Fruit fly (Drosophila melanogaster): Measurements from ENCODE around the gene CG5114.

CG5114 gene

dm6 chr3L:15006825-15007224 lies 24.2 kb downstream of the CG5114 start (continued):
- TF ChIP-seq Hr4 (GFP tag; optimal IDR thresholded peaks at IDR 0.05) (peak; percentile 91), CG16779 (tag; optimal IDR thresholded peaks at IDR 0.05) (peak; percentile 55), achi (GFP tag; optimal IDR thresholded peaks at IDR 0.05) (peak; percentile 83), CG9139 (GFP tag; optimal IDR thresholded peaks at IDR 0.05) (peak; percentile 12), Hr39 (GFP tag; optimal IDR thresholded peaks at IDR 0.05) (peak; percentile 62), Hr38 (GFP tag; optimal IDR thresholded peaks at IDR 0.05) (no peak), CG6792 (GFP tag; optimal IDR thresholded peaks at IDR 0.05) (peak; percentile 88), Eip93F (GFP tag; optimal IDR thresholded peaks at IDR 0.05) (no peak), CG11762 (GFP tag; optimal IDR thresholded peaks at IDR 0.05; ENCODE audit: insufficient read depth) (peak; percentile 77), svp (GFP tag) (peak; percentile 83), dsx (GFP tag; optimal IDR thresholded peaks at IDR 0.05; ENCODE audit: poor library complexity, severe bottlenecking) (peak; percentile 76), Eip78C (GFP tag) (peak; percentile 97), CG6808 (GFP tag; optimal IDR thresholded peaks at IDR 0.05) (peak; percentile 59), net (GFP tag; optimal IDR thresholded peaks at IDR 0.05) (peak; percentile 88), CG8119 (GFP tag; IDR thresholded peaks at IDR 0.05) (peak; percentile 95), CG10669 (GFP tag; optimal IDR thresholded peaks at IDR 0.05) (peak; percentile 74), cyc (GFP tag; optimal IDR thresholded peaks at IDR 0.05) (peak; percentile 45), CG4318 (GFP tag; optimal IDR thresholded peaks at IDR 0.05) (peak; percentile 63), Eip75B (GFP tag; optimal IDR thresholded peaks at IDR 0.05) (peak; percentile 88)

- TF ChIP-seq CG11762 (GFP tag; optimal IDR thresholded peaks at IDR 0.05; ENCODE audit: insufficient read depth) (no peak), net (GFP tag; optimal IDR thresholded peaks at IDR 0.05) (peak; percentile 6), CG11902 (GFP tag; optimal IDR thresholded peaks at IDR 0.05) (no peak), Ets21C (GFP tag; optimal IDR thresholded peaks at IDR 0.05) (peak; percentile 16), CG6808 (GFP tag; optimal IDR thresholded peaks at IDR 0.05) (peak; percentile 15), Lpt (GFP tag; optimal IDR thresholded peaks at IDR 0.05) (peak; percentile 20), CG6276 (GFP tag; optimal IDR thresholded peaks at IDR 0.05) (no peak), CG11294 (GFP tag; IDR thresholded peaks at IDR 0.05) (no peak), CG9139 (GFP tag; optimal IDR thresholded peaks at IDR 0.05) (no peak), cyc (GFP tag; optimal IDR thresholded peaks at IDR 0.05) (no peak), CG10669 (GFP tag; optimal IDR thresholded peaks at IDR 0.05) (peak; percentile 16), achi (GFP tag; optimal IDR thresholded peaks at IDR 0.05) (peak; percentile 54), vri (GFP tag; optimal IDR thresholded peaks at IDR 0.05) (no peak), fkh (GFP tag; optimal IDR thresholded peaks at IDR 0.05) (no peak), esn (GFP tag; optimal IDR thresholded peaks at IDR 0.05) (peak; percentile 28), CG34406 (GFP tag; optimal IDR thresholded peaks at IDR 0.05) (peak; percentile 22), CG7368 (GFP tag; optimal IDR thresholded peaks at IDR 0.05) (no peak), CG15336 (GFP tag; IDR thresholded peaks at IDR 0.05) (peak; percentile 55), CG10631 (GFP tag; optimal IDR thresholded peaks at IDR 0.05) (peak; percentile 15), fd85E (GFP tag; optimal IDR thresholded peaks at IDR 0.05) (no peak), Ets96B (tag; optimal IDR thresholded peaks at IDR 0.05) (peak; percentile 45), Sox15 (GFP tag; optimal IDR thresholded peaks at IDR 0.05) (no peak), CG6792 (GFP tag; optimal IDR thresholded peaks at IDR 0.05) (peak; percentile 8), topi (GFP tag; optimal IDR thresholded peaks at IDR 0.05) (no peak), fd59A (GFP tag; optimal IDR thresholded peaks at IDR 0.05) (peak; percentile 25), dsx (GFP tag; optimal IDR thresholded peaks at IDR 0.05; ENCODE audit: poor library complexity, severe bottlenecking) (peak; percentile 8), Smox (GFP tag; optimal IDR thresholded peaks at IDR 0.05) (peak; percentile 18), Hr4 (GFP tag; optimal IDR thresholded peaks at IDR 0.05) (peak; percentile 31), Blimp-1 (GFP tag; optimal IDR thresholded peaks at IDR 0.05) (no peak), CG3032 (tag; optimal IDR thresholded peaks at IDR 0.05) (peak; percentile 21), CG32006 (GFP tag; optimal IDR thresholded peaks at IDR 0.05) (peak; percentile 58), Eip75B (GFP tag; optimal IDR thresholded peaks at IDR 0.05) (peak; percentile 28), salr (GFP tag; optimal IDR thresholded peaks at IDR 0.05) (no peak), CG8119 (GFP tag; IDR thresholded peaks at IDR 0.05) (peak; percentile 59), CG8319 (GFP tag; optimal IDR thresholded peaks at IDR 0.05) (no peak), CG4318 (GFP tag; optimal IDR thresholded peaks at IDR 0.05) (no peak), CG6163 (GFP tag; IDR thresholded peaks at IDR 0.05) (peak; percentile 56; the same call in 2 of the 3 replicates), OdsH (GFP tag; optimal IDR thresholded peaks at IDR 0.05) (peak; percentile 58), Hr38 (GFP tag; optimal IDR thresholded peaks at IDR 0.05) (no peak), Sox102F (GFP tag; optimal IDR thresholded peaks at IDR 0.05) (peak; percentile 17), svp (GFP tag) (peak; percentile 69), ss (GFP tag; optimal IDR thresholded peaks at IDR 0.05) (peak in 1 of 2 experiments; percentile 16)
Measured at dm6 chr3L:15007271-15007948, 24.8 kb downstream of the CG5114 start.
